Worm (Caenorhabditis elegans): Measurements from ENCODE around the gene srd-7.

DNA sequence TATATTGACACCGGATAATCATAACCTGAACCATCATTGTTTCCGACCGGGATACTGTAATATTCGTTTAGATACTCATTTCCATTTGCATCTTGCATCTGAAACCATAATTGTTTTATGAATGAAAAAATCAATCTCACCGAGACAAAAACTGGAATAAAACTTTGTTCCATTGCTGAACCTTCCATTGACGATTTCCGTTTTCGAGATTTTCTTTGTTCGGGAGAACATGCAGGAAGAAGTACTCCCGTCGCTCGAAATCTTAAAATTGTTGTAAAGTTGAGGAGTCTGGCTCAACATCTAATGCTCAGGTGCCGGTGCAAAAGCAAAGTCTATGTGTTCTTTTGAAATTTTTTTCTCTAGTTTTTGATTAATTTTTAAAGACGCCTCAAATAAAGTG is 39.4 kb upstream of the srd-7 start:
- TF ChIP-seq ces-1 (GFP tag; optimal IDR thresholded peaks at IDR 0.05) (no peak), unc-39 (tag; optimal IDR thresholded peaks at IDR 0.05) (no peak)

Data from whole organism, mixed stage, embryonic.